Worm (Caenorhabditis elegans): ENCODE results near the gene oatr-1.

oatr-1 gene

DNA sequence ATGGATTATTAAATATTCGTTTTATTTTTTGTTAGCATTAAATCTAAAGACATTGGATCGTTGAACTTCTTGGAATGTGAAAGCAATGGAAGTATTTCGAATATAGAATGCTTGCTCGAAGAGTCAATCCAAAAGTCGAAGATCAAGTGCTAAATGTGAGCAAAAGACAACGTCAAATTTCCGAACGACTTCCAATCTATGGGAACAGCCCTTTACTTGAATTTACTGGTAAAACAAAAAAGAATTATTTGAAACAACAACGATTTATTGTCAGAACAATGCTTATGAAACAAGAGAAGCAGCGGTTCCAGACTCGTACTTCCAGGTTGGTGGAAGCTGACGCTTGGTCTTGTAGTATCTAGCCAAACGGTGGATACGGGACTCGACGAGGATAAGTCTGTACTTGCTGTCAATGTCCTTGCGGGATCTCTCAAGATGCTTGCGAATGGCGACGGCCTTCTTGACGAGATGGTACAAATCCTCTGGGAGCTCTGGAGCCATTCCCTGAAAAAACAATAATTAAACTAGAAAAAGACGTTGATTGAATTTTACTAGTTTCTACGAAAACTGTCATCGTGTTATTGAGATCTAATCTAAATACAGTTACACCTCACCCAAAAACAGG, 22.0 kb downstream of the oatr-1 start (continued):
- TF ChIP-seq F23B12.7 (tag; optimal IDR thresholded peaks at IDR 0.05; ENCODE audit: insufficient read depth) (peak; percentile 62), egl-18 (GFP tag; IDR thresholded peaks at IDR 0.05) (no peak), ama-1 (optimal IDR thresholded peaks at IDR 0.05) (no peak), ama-1 (GFP tag; optimal IDR thresholded peaks at IDR 0.05) (peak in 1 of 2 experiments; percentile 82), attf-5 (GFP tag; optimal IDR thresholded peaks at IDR 0.05) (peak; percentile 20), ceh-91 (GFP tag; IDR thresholded peaks at IDR 0.05) (0 out of 2 replicates have a peak, but pooled peaks have one; percentile 20), rec-8 (tag; optimal IDR thresholded peaks at IDR 0.05) (peak in 1 of 2 experiments; percentile 47), F49E8.2 (tag; optimal IDR thresholded peaks at IDR 0.05; ENCODE audit: insufficient read depth) (peak; percentile 97), madf-6 (GFP tag; IDR thresholded peaks at IDR 0.05) (peak; percentile 77), C06A6.2 (GFP tag; conservative IDR thresholded peaks at IDR 0.05) (no peak), snpc-1.1 (tag; optimal IDR thresholded peaks at IDR 0.05; ENCODE audit: insufficient read depth) (peak; percentile 67), Y56A3A.18 (GFP tag; IDR thresholded peaks at IDR 0.05) (peak; percentile 91), ztf-28 (GFP tag; IDR thresholded peaks at IDR 0.05) (no peak; the same call in 1 of the 2 replicates), fkh-3 (tag; optimal IDR thresholded peaks at IDR 0.05) (no peak), akir-1 (GFP tag; optimal IDR thresholded peaks at IDR 0.05) (no peak), ets-4 (GFP tag; optimal IDR thresholded peaks at IDR 0.05) (no peak), attf-6 (GFP tag; IDR thresholded peaks at IDR 0.05) (peak; percentile 81), D2030.7 (GFP tag; IDR thresholded peaks at IDR 0.05) (peak; percentile 58), repo-1 (tag; optimal IDR thresholded peaks at IDR 0.05) (peak; percentile 74), madf-3 (GFP tag; IDR thresholded peaks at IDR 0.05) (peak; percentile 63), C17E4.6 (GFP tag; IDR thresholded peaks at IDR 0.05) (peak; percentile 44; the same call in 1 of the 2 replicates), hlh-26 (GFP tag; conservative IDR thresholded peaks at IDR 0.05) (no peak), hmg-20 (GFP tag; IDR thresholded peaks at IDR 0.05) (no peak; the same call in 1 of the 2 replicates), cebp-2 (GFP tag; IDR thresholded peaks at IDR 0.05) (no peak), mxl-1 (tag; optimal IDR thresholded peaks at IDR 0.05) (peak; percentile 38), Y67H2A.10 (GFP tag; conservative IDR thresholded peaks at IDR 0.05) (no peak), lsy-27 (tag; optimal IDR thresholded peaks at IDR 0.05; ENCODE audit: borderline replicate concordance, insufficient read depth) (no peak), mes-4 (tag; optimal IDR thresholded peaks at IDR 0.05) (peak; percentile 14), let-526 (GFP tag; IDR thresholded peaks at IDR 0.05) (no peak), snpc-4 (GFP tag; optimal IDR thresholded peaks at IDR 0.05) (peak; percentile 69), snpc-4 (tag; optimal IDR thresholded peaks at IDR 0.05) (peak in 2 of 4 experiments; percentile 10 to 63), F52B5.7 (tag; optimal IDR thresholded peaks at IDR 0.05) (peak; percentile 43), lir-1 (GFP tag; conservative IDR thresholded peaks at IDR 0.05) (no peak), snpc-3.4 (tag; optimal IDR thresholded peaks at IDR 0.05) (peak; percentile 87), F57A8.1 (GFP tag; optimal IDR thresholded peaks at IDR 0.05) (peak; percentile 82), ztf-3 (GFP tag; optimal IDR thresholded peaks at IDR 0.05) (no peak), snpc-1.3 (tag; optimal IDR thresholded peaks at IDR 0.05; ENCODE audit: insufficient read depth) (peak; percentile 32), madf-8 (GFP tag; conservative IDR thresholded peaks at IDR 0.05) (0 out of 2 replicates have a peak, but pooled peaks have one; percentile 37), Y79H2A.3 (GFP tag; conservative IDR thresholded peaks at IDR 0.05) (peak; percentile 69; the same call in 1 of the 2 replicates), aptf-2 (GFP tag; conservative IDR thresholded peaks at IDR 0.05) (no peak), aptf-3 (GFP tag; IDR thresholded peaks at IDR 0.05) (no peak), die-1 (tag; optimal IDR thresholded peaks at IDR 0.05) (peak; percentile 76), tbp1 (GFP tag; optimal IDR thresholded peaks at IDR 0.05) (peak; percentile 60), ztf-18 (tag; optimal IDR thresholded peaks at IDR 0.05) (peak; percentile 35), atf-7 (tag; optimal IDR thresholded peaks at IDR 0.05) (peak; percentile 37), hrde-1 (tag; optimal IDR thresholded peaks at IDR 0.05; ENCODE audit: borderline replicate concordance) (peak; percentile 98)
